Fruit fly (Drosophila melanogaster): ENCODE data around the gene Aduk.

dm6 chr3R:9350561-9351379 lies 16.3 kb upstream of the Aduk start:
- TF ChIP-seq pb (GFP tag; optimal IDR thresholded peaks at IDR 0.05) (no peak), phol (tag; optimal IDR thresholded peaks at IDR 0.05) (peak; percentile 58), dimm (GFP tag; IDR thresholded peaks at IDR 0.05) (no peak), br (optimal IDR thresholded peaks at IDR 0.05) (no peak), mirr (GFP tag; optimal IDR thresholded peaks at IDR 0.05) (no peak)

Data from whole organism, embryonic.